Worm (Caenorhabditis elegans) whole organism, L4 larva: Measurements from ENCODE around the gene F40F8.12.

Experiments
- F26F4.8 ChIP-seq: fragments of 200-800 bp; sonication (Bioruptor generic); conservative IDR thresholded peaks from 2 replicates; pipeline ENCODE4 v1.3.6; 2022; ENCODE audit warnings: missing genetic modification characterization, missing compliant biosample characterization
- F49E8.2 ChIP-seq: sonication (generic microtip); optimal IDR thresholded peaks from 2 replicates; lab custom pipeline; 2016; ENCODE audit warnings: missing compliant biosample characterization, mild to moderate bottlenecking, missing genetic modification characterization, borderline replicate concordance
- aha-1 ChIP-seq: fragments of 150-350 bp; peaks from one replicate; lab custom pipeline; 2014; ENCODE audit warnings: missing biosample characterization, missing genetic modification characterization
- daf-19 ChIP-seq: fragments of 200-800 bp; sonication (Bioruptor generic); conservative IDR thresholded peaks from 2 replicates; pipeline ENCODE4 v1.3.6; 2022; ENCODE audit warnings: missing genetic modification characterization, missing compliant biosample characterization
- lir-3 ChIP-seq: sonication (generic microtip); optimal IDR thresholded peaks from 2 replicates; lab custom pipeline; 2016; ENCODE audit warnings: mild to moderate bottlenecking, missing genetic modification characterization, missing compliant biosample characterization
- lsy-2 ChIP-seq, 2 experiments: fragments of 150-350 bp in 1 of 2; sonication (generic microtip) in 1 of 2; optimal IDR thresholded peaks; 2 replicates each; lab custom pipeline; 2014 to 2017; ENCODE audit warnings: missing biosample characterization in 2 of 2, missing genetic modification characterization in 2 of 2
- pqm-1 ChIP-seq: sonication (generic microtip); optimal IDR thresholded peaks from 2 replicates; lab custom pipeline; 2017; ENCODE audit warnings: missing biosample characterization, missing genetic modification characterization

ce11 chrII:11135773-11136172 lies 6.2 kb downstream of the F40F8.12 start:
- no peak for TF ChIP-seq aha-1 (tag; lab: Kevin White, UChicago)
- no peak for TF ChIP-seq F49E8.2 (tag; lab: Kevin White, UChicago)
- no peak for TF ChIP-seq pqm-1
- TF ChIP-seq daf-19 (GFP tag; lab: Robert Waterston, UW): no peak
- TF ChIP-seq F26F4.8 (GFP tag; lab: Robert Waterston, UW): no peak
- TF ChIP-seq lsy-2 (tag; optimal IDR thresholded peaks at IDR 0.05; lab: Kevin White, UChicago): no peak
- no peak for TF ChIP-seq lir-3 (tag; lab: Kevin White, UChicago)
